Fruit fly (Drosophila melanogaster) whole organism, embryonic: ENCODE data around the gene CG11986.

ENCODE experiments used
- Ada2b ChIP-seq: fragments of 200-800 bp; sonication (Bioruptor generic); IDR thresholded peaks from 2 replicates; pipeline ENCODE4 v1.3.6; 2022; ENCODE audit warnings: missing biosample characterization, missing genetic modification characterization
- Atf3 ChIP-seq: fragments of 200-800 bp; sonication (Bioruptor generic); optimal IDR thresholded peaks from 3 replicates; lab custom pipeline; 2016; ENCODE audit warnings: missing biosample characterization, missing genetic modification characterization
- Atf6 ChIP-seq: fragments of 200-800 bp; sonication (Bioruptor generic); IDR thresholded peaks from 2 replicates; pipeline ENCODE4 v1.3.6; 2022; ENCODE audit warnings: missing biosample characterization, missing genetic modification characterization
- BtbVII ChIP-seq: fragments of 200-800 bp; sonication (Bioruptor generic); optimal IDR thresholded peaks from 3 replicates; lab custom pipeline; 2017; ENCODE audit warnings: missing biosample characterization, mild to moderate bottlenecking, missing genetic modification characterization
- C15 ChIP-seq: fragments of 200-800 bp; sonication (Bioruptor generic); IDR thresholded peaks from 3 replicates; pipeline ENCODE4 v1.3.6; 2022; ENCODE audit warnings: missing biosample characterization, missing genetic modification characterization
- CG10366 ChIP-seq: fragments of 200-800 bp; sonication (Bioruptor generic); IDR thresholded peaks from 2 replicates; pipeline ENCODE4 v1.3.6; 2022; ENCODE audit warnings: missing biosample characterization, missing genetic modification characterization
- CG11695 ChIP-seq: fragments of 200-800 bp; sonication (Bioruptor generic); IDR thresholded peaks from 3 replicates; pipeline ENCODE4 v1.3.6; 2022; ENCODE audit warnings: missing biosample characterization, missing genetic modification characterization
- CG12219 ChIP-seq: fragments of 200-800 bp; sonication (Bioruptor generic); optimal IDR thresholded peaks from 3 replicates; lab custom pipeline; 2018; ENCODE audit warnings: missing biosample characterization, mild to moderate bottlenecking, missing genetic modification characterization
- CG12659 ChIP-seq: fragments of 200-800 bp; sonication (Bioruptor generic); optimal IDR thresholded peaks from 3 replicates; lab custom pipeline; 2017; ENCODE audit warnings: mild to moderate bottlenecking, missing biosample characterization, missing genetic modification reagents, missing genetic modification characterization
- CG12769 ChIP-seq: fragments of 200-800 bp; sonication (Bioruptor generic); optimal IDR thresholded peaks from 2 replicates; lab custom pipeline; 2019; ENCODE audit warnings: missing biosample characterization, mild to moderate bottlenecking, missing genetic modification characterization, moderate library complexity
- CG1529 ChIP-seq: fragments of 200-800 bp; sonication (Bioruptor generic); optimal IDR thresholded peaks from 3 replicates; lab custom pipeline; 2018; ENCODE audit warnings: missing biosample characterization, missing genetic modification characterization
- CG15514 ChIP-seq: fragments of 200-800 bp; sonication (Bioruptor generic); optimal IDR thresholded peaks from 3 replicates; lab custom pipeline; 2017; ENCODE audit warnings: missing biosample characterization, missing genetic modification characterization, mild to moderate bottlenecking, moderate library complexity, missing genetic modification reagents
- CG1602 ChIP-seq: fragments of 200-800 bp; sonication (Bioruptor generic); optimal IDR thresholded peaks from 3 replicates; lab custom pipeline; 2016; ENCODE audit warnings: missing biosample characterization, missing genetic modification characterization
- CG2199 ChIP-seq: fragments of 200-800 bp; sonication (Bioruptor generic); IDR thresholded peaks from 3 replicates; pipeline ENCODE4 v1.3.6; 2022; ENCODE audit warnings: missing biosample characterization, missing genetic modification characterization
- CG2202 ChIP-seq: fragments of 200-800 bp; sonication (Bioruptor generic); optimal IDR thresholded peaks from 2 replicates; lab custom pipeline; 2018; ENCODE audit warnings: missing biosample characterization, mild to moderate bottlenecking, missing genetic modification characterization
- CG30020 ChIP-seq: fragments of 200-800 bp; optimal IDR thresholded peaks from 2 replicates; lab custom pipeline; 2019; ENCODE audit warnings: missing biosample characterization, mild to moderate bottlenecking, missing genetic modification characterization, moderate library complexity
- CG3838 ChIP-seq: fragments of 200-800 bp; sonication (Bioruptor generic); optimal IDR thresholded peaks from 3 replicates; lab custom pipeline; 2016; ENCODE audit warnings: missing biosample characterization, missing genetic modification characterization
- CG4282 ChIP-seq: fragments of 200-800 bp; sonication (Bioruptor generic); optimal IDR thresholded peaks from 2 replicates; lab custom pipeline; 2016; ENCODE audit warnings: missing biosample characterization, missing genetic modification characterization
- CG4360 ChIP-seq: fragments of 200-800 bp; sonication (Bioruptor generic); IDR thresholded peaks from 2 replicates; pipeline ENCODE4 v1.3.6; 2022; ENCODE audit warnings: missing biosample characterization, missing genetic modification characterization
- CG6854 ChIP-seq: fragments of 200-800 bp; sonication (Bioruptor generic); optimal IDR thresholded peaks from 3 replicates; lab custom pipeline; 2017; ENCODE audit warnings: missing biosample characterization, mild to moderate bottlenecking, missing genetic modification characterization
- CG8478 ChIP-seq: fragments of >200 bp; optimal IDR thresholded peaks from 2 replicates; lab custom pipeline; 2018
- Chrac-16 ChIP-seq: fragments of 200-800 bp; sonication (Bioruptor generic); optimal IDR thresholded peaks from 3 replicates; lab custom pipeline; 2016; ENCODE audit warnings: missing biosample characterization, missing genetic modification characterization
- CoRest ChIP-seq: fragments of 200-800 bp; sonication (Bioruptor generic); optimal IDR thresholded peaks from 3 replicates; lab custom pipeline; 2018; ENCODE audit warnings: missing biosample characterization, mild to moderate bottlenecking, missing genetic modification characterization, moderate library complexity
- CrebB ChIP-seq: fragments of 200-800 bp; sonication (Bioruptor generic); optimal IDR thresholded peaks from 3 replicates; lab custom pipeline; 2018; ENCODE audit warnings: missing biosample characterization, mild to moderate bottlenecking, missing genetic modification characterization
- D19B ChIP-seq: fragments of 200-800 bp; sonication (Bioruptor generic); optimal IDR thresholded peaks from 2 replicates; lab custom pipeline; 2017; ENCODE audit warnings: missing biosample characterization, mild to moderate bottlenecking, missing genetic modification characterization
- GATAe ChIP-seq: fragments of 200-800 bp; sonication (Bioruptor generic); conservative IDR thresholded peaks from 2 replicates; pipeline ENCODE4 v1.3.6; 2022; ENCODE audit warnings: missing biosample characterization, missing genetic modification characterization
- HmgD ChIP-seq: fragments of 200-800 bp; sonication (Bioruptor generic); optimal IDR thresholded peaks from 3 replicates; lab custom pipeline; 2016; ENCODE audit warnings: missing biosample characterization, missing genetic modification characterization
- Rx ChIP-seq: fragments of 200-800 bp; sonication (Bioruptor generic); IDR thresholded peaks from 2 replicates; pipeline ENCODE4 v1.3.6; 2022; ENCODE audit warnings: missing biosample characterization, missing genetic modification characterization
- Sox102F ChIP-seq: fragments of 200-800 bp; sonication (Bioruptor generic); optimal IDR thresholded peaks from 2 replicates; lab custom pipeline; 2018; ENCODE audit warnings: missing biosample characterization, mild to moderate bottlenecking, missing genetic modification characterization, moderate library complexity
- ap ChIP-seq: fragments of 200-800 bp; sonication (Bioruptor generic); IDR thresholded peaks from 2 replicates; pipeline ENCODE4 v1.3.6; 2022; ENCODE audit warnings: missing biosample characterization, missing genetic modification characterization
- ash1 ChIP-seq: fragments of 200-800 bp; sonication (Bioruptor generic); optimal IDR thresholded peaks from 2 replicates; lab custom pipeline; 2018; ENCODE audit warnings: missing biosample characterization, mild to moderate bottlenecking, missing genetic modification characterization
- chinmo ChIP-seq: fragments of 200-800 bp; sonication (Bioruptor generic); IDR thresholded peaks from 4 replicates; pipeline ENCODE4 v1.3.6; 2022; ENCODE audit warnings: missing biosample characterization, missing genetic modification characterization; ENCODE audit not compliant: partially characterized antibody
- crol ChIP-seq: fragments of 200-800 bp; sonication (Bioruptor generic); IDR thresholded peaks from 2 replicates; pipeline ENCODE4 v1.3.6; 2022; ENCODE audit warnings: missing biosample characterization, missing genetic modification characterization
- dan ChIP-seq: fragments of 200-800 bp; sonication (Bioruptor generic); IDR thresholded peaks from 2 replicates; pipeline ENCODE4 v1.3.6; 2022; ENCODE audit warnings: missing biosample characterization, missing genetic modification characterization
- dati ChIP-seq: fragments of 200-800 bp; sonication (Bioruptor generic); IDR thresholded peaks from 2 replicates; pipeline ENCODE4 v1.3.6; 2022; ENCODE audit warnings: missing biosample characterization, missing genetic modification characterization
- fd102C ChIP-seq: fragments of 200-800 bp; sonication (Bioruptor generic); optimal IDR thresholded peaks from 2 replicates; lab custom pipeline; 2018; ENCODE audit warnings: missing biosample characterization, mild to moderate bottlenecking, missing genetic modification characterization, moderate library complexity
- gt ChIP-seq: fragments of 200-800 bp; sonication (Bioruptor generic); IDR thresholded peaks from 2 replicates; pipeline ENCODE4 v1.3.6; 2022; ENCODE audit warnings: missing biosample characterization, missing genetic modification characterization
- hth ChIP-seq: fragments of >200 bp; optimal IDR thresholded peaks from 2 replicates; lab custom pipeline; 2017; ENCODE audit warnings: inconsistent platforms
- kni ChIP-seq: fragments of 200-800 bp; sonication (Bioruptor generic); optimal IDR thresholded peaks from 3 replicates; lab custom pipeline; 2017; ENCODE audit warnings: mild to moderate bottlenecking, missing biosample characterization, missing genetic modification reagents, missing genetic modification characterization
- lov ChIP-seq, 2 experiments: fragments of 200-800 bp in 1 of 2; fragments of >200 bp in 1 of 2; sonication (Bioruptor generic) in 1 of 2; IDR thresholded peaks in 1 of 2; optimal IDR thresholded peaks in 1 of 2; 2 replicates in 1 of 2; 3 replicates in 1 of 2; pipeline versions ENCODE4 v1.3.6 to Lab custom; 2017 to 2022; ENCODE audit warnings: missing biosample characterization in 1 of 2, missing genetic modification characterization in 1 of 2
- nau ChIP-seq: fragments of 200-800 bp; sonication (Bioruptor generic); optimal IDR thresholded peaks from 3 replicates; lab custom pipeline; 2017; ENCODE audit warnings: missing biosample characterization, mild to moderate bottlenecking, missing genetic modification characterization, missing genetic modification reagents
- rib ChIP-seq: fragments of 200-800 bp; sonication (Bioruptor generic); IDR thresholded peaks from 2 replicates; pipeline ENCODE4 v1.3.6; 2022; ENCODE audit warnings: missing biosample characterization, missing genetic modification characterization
- ro ChIP-seq: fragments of 200-800 bp; sonication (Bioruptor generic); IDR thresholded peaks from 2 replicates; pipeline ENCODE4 v1.3.6; 2022; ENCODE audit warnings: missing biosample characterization, missing genetic modification characterization
- sna ChIP-seq: fragments of 200-800 bp; sonication (Bioruptor generic); IDR thresholded peaks from 2 replicates; pipeline ENCODE4 v1.3.6; 2022; ENCODE audit warnings: missing biosample characterization, missing genetic modification characterization; ENCODE audit not compliant: partially characterized antibody
- sob ChIP-seq: fragments of 200-800 bp; sonication (Bioruptor generic); IDR thresholded peaks from 2 replicates; pipeline ENCODE4 v1.3.6; 2022; ENCODE audit warnings: missing biosample characterization, missing genetic modification characterization
- twi ChIP-seq: fragments of 200-800 bp; optimal IDR thresholded peaks from 2 replicates; lab custom pipeline; 2019; ENCODE audit warnings: missing biosample characterization, mild to moderate bottlenecking, missing genetic modification characterization, moderate library complexity
- unc-4 ChIP-seq: fragments of 200-800 bp; sonication (Bioruptor generic); IDR thresholded peaks from 2 replicates; pipeline ENCODE4 v1.3.6; 2022; ENCODE audit warnings: missing biosample characterization, missing genetic modification characterization; ENCODE audit not compliant: partially characterized antibody
- vnd ChIP-seq: fragments of 200-800 bp; sonication (Bioruptor generic); IDR thresholded peaks from 3 replicates; pipeline ENCODE4 v1.3.6; 2022; ENCODE audit warnings: missing biosample characterization, missing genetic modification characterization; ENCODE audit not compliant: partially characterized antibody
- zfh2 ChIP-seq: fragments of 200-800 bp; sonication (Bioruptor generic); optimal IDR thresholded peaks from 2 replicates; lab custom pipeline; 2016; ENCODE audit warnings: missing biosample characterization, missing genetic modification characterization

CG11986 gene

dm6 chr3R:9033619-9034401 lies 18.6 kb downstream of the CG11986 start (continued):
- TF ChIP-seq C15 (0 out of 3 replicates have a peak, but pooled peaks have one; percentile 44), CG11695 (GFP tag; lab: Robert Waterston, UW) (peak; percentile 80), dan (GFP tag; lab: Robert Waterston, UW) (no peak), twi (tag; lab: Kevin White, UChicago) (peak; percentile 77), Sox102F (GFP tag; lab: Kevin White, UChicago) (peak; percentile 81), unc-4 (no peak), ash1 (peak; percentile 81), CG12219 (peak; percentile 65), Atf3 (GFP tag; lab: Kevin White, UChicago) (no peak), Ada2b (GFP tag; lab: Robert Waterston, UW) (0 out of 2 replicates have a peak, but pooled peaks have one; percentile 38), CG1602 (GFP tag; lab: Kevin White, UChicago) (peak; percentile 63), CG2199 (peak; percentile 90), CG2202 (tag; lab: Kevin White, UChicago) (peak; percentile 29), CG12769 (tag; lab: Kevin White, UChicago) (peak; percentile 69), CrebB (tag; lab: Kevin White, UChicago) (peak; percentile 40), fd102C (GFP tag; lab: Kevin White, UChicago) (no peak), hth (lab: Kevin White, UChicago) (no peak), CG3838 (GFP tag; lab: Kevin White, UChicago) (peak; percentile 39), Rx (GFP tag; lab: Robert Waterston, UW) (no peak), crol (GFP tag; lab: Robert Waterston, UW) (no peak), nau (GFP tag; lab: Kevin White, UChicago) (peak; percentile 80), kni (GFP tag; lab: Kevin White, UChicago) (peak; percentile 64), CG10366 (GFP tag; lab: Robert Waterston, UW) (peak; percentile 16; the same call in 1 of the 2 replicates), dati (GFP tag; lab: Robert Waterston, UW) (0 out of 2 replicates have a peak, but pooled peaks have one; percentile 30), lov (optimal IDR thresholded peaks at IDR 0.05; lab: Kevin White, UChicago) (no peak), lov (GFP tag; IDR thresholded peaks at IDR 0.05; lab: Robert Waterston, UW) (no peak), sob (GFP tag; lab: Robert Waterston, UW) (0 out of 2 replicates have a peak, but pooled peaks have one; percentile 23), rib (peak; percentile 29; the same call in 1 of the 2 replicates), gt (GFP tag; lab: Robert Waterston, UW) (no peak), ro (no peak), zfh2 (peak; percentile 36), sna (GFP tag; lab: Robert Waterston, UW) (0 out of 2 replicates have a peak, but pooled peaks have one; percentile 13), CoRest (tag; lab: Kevin White, UChicago) (peak; percentile 93), Atf6 (GFP tag; lab: Robert Waterston, UW) (peak; percentile 69), CG15514 (peak; percentile 67), ap (GFP tag; lab: Robert Waterston, UW) (no peak), vnd (no peak), CG1529 (GFP tag; lab: Kevin White, UChicago) (peak; percentile 74), HmgD (GFP tag; lab: Kevin White, UChicago) (no peak), Chrac-16 (GFP tag; lab: Kevin White, UChicago) (peak; percentile 67), CG8478 (lab: Kevin White, UChicago) (no peak), BtbVII (GFP tag; lab: Kevin White, UChicago) (peak; percentile 87), CG12659 (GFP tag; lab: Kevin White, UChicago) (peak; percentile 91), CG30020 (tag; lab: Kevin White, UChicago) (peak; percentile 75), GATAe (GFP tag; lab: Robert Waterston, UW) (no peak), CG6854 (GFP tag; lab: Kevin White, UChicago) (peak; percentile 64), CG4282 (no peak), chinmo (GFP tag; lab: Robert Waterston, UW) (peak; percentile 62; the same call in 1 of the 4 replicates), CG4360 (GFP tag; lab: Robert Waterston, UW) (peak; percentile 94), D19B (peak; percentile 64)
